Fruit fly (Drosophila melanogaster) Kc167 (cell line): ENCODE results near the gene CG13698.

Experiments
- h ChIP-seq: fragments of >200 bp; optimal IDR thresholded peaks from 3 replicates; lab custom pipeline; 2018; ENCODE audit warnings: missing external identifiers
- insv ChIP-seq: fragments of >200 bp; optimal IDR thresholded peaks from 3 replicates; lab custom pipeline; 2018; ENCODE audit warnings: missing external identifiers
- ttk ChIP-seq: sonication (Bioruptor generic); optimal IDR thresholded peaks from 2 replicates; lab custom pipeline; 2017; ENCODE audit warnings: missing external identifiers

DNA sequence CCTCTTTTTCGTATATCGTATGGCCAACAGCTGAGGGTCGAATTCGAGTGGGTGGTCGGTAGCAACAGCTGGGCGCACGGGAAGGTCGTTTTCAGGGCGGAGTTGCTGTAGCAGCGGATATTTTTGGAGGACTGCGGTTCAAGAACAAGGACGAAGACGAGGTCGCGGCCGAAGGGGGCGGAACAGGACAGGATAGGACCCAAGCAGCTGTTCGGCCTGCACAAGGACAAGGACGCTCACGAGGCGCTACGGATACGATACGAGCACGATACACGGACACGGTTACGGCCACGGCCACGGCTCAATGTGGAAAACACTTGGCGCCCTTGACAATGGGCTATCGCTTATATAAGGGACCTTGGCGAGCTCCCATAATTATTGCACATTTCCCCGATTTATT is 44.7 kb downstream of the CG13698 start:
- TF ChIP-seq h (lab: Kevin White, UChicago) (no peak), insv (lab: Kevin White, UChicago) (no peak), ttk (no peak)
